Worm (Caenorhabditis elegans): ENCODE data around the gene Y102A11A.9.

The Y102A11A.9 gene

ce11 chrX:1972766-1973165, 40.2 kb upstream of the Y102A11A.9 start:
- TF ChIP-seq lin-11 (tag; optimal IDR thresholded peaks at IDR 0.05) (no peak), blmp-1 (tag; optimal IDR thresholded peaks at IDR 0.05; ENCODE audit: insufficient read depth) (no peak)

- TF ChIP-seq lin-39 (tag; optimal IDR thresholded peaks at IDR 0.05) (no peak), sma-9 (GFP tag; optimal IDR thresholded peaks at IDR 0.05) (no peak), sma-9 (tag; optimal IDR thresholded peaks at IDR 0.05) (no peak), fos-1 (tag; optimal IDR thresholded peaks at IDR 0.05) (no peak), crh-2 (tag; optimal IDR thresholded peaks at IDR 0.05) (no peak), dmd-4 (tag; optimal IDR thresholded peaks at IDR 0.05) (no peak), ztf-11 (tag; optimal IDR thresholded peaks at IDR 0.05) (no peak), mbf-1 (tag; optimal IDR thresholded peaks at IDR 0.05) (no peak), R02D3.7 (tag; optimal IDR thresholded peaks at IDR 0.05) (no peak), unc-39 (tag; optimal IDR thresholded peaks at IDR 0.05) (no peak), nhr-25 (tag; optimal IDR thresholded peaks at IDR 0.05) (no peak), ztf-1 (GFP tag; conservative IDR thresholded peaks at IDR 0.05) (no peak), nhr-12 (tag; optimal IDR thresholded peaks at IDR 0.05) (no peak), peb-1 (tag; optimal IDR thresholded peaks at IDR 0.05) (no peak), elt-1 (tag; optimal IDR thresholded peaks at IDR 0.05) (no peak), unc-55 (GFP tag; optimal IDR thresholded peaks at IDR 0.05) (no peak), gmeb-1 (tag; optimal IDR thresholded peaks at IDR 0.05) (no peak), nhr-21 (tag; optimal IDR thresholded peaks at IDR 0.05) (no peak), egl-27 (tag; optimal IDR thresholded peaks at IDR 0.05) (no peak), ceh-16 (tag; optimal IDR thresholded peaks at IDR 0.05) (no peak)
Observed at ce11 chrX:1974699-1975098, 38.3 kb upstream of the Y102A11A.9 start, which contains the start of gene F52D2.5. F52D2.5 (minus strand) TSS chrX:1974799.

DNA sequence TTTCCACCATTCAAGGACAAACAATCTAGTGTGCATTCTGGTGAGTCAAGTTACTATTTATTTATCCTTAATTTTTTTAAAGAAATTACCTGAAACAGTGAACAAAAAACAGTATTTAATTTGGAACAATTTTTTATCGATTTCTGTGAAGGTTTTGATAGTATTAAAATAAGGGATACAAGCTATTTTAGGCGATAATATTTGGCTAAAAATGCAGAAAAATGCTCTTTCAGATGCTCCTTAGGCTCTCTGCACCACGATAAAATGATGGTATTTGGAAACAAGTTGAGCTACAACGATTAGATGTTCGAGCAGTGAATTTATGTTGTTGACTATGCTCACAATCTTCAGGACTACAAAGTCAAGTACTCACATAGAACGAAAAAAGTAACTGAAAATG, 37.3 kb upstream of the Y102A11A.9 start, which contains the start of gene F52D2.6:
Gene F52D2.6, plus strand, starts transcription at position 301 of the 400 bp plus-strand sequence.
- no peak for TF ChIP-seq sma-3 (GFP tag; optimal IDR thresholded peaks at IDR 0.05)
- no peak for TF ChIP-seq elt-3 (tag; optimal IDR thresholded peaks at IDR 0.05)
- no peak for TF ChIP-seq unc-62 (GFP tag; optimal IDR thresholded peaks at IDR 0.05)
- TF ChIP-seq ztf-11 (tag; optimal IDR thresholded peaks at IDR 0.05), result no peak
- no peak for TF ChIP-seq ztf-1 (GFP tag; conservative IDR thresholded peaks at IDR 0.05)
- no peak for TF ChIP-seq nhr-129 (tag; optimal IDR thresholded peaks at IDR 0.05)
- TF ChIP-seq elt-1 (tag; optimal IDR thresholded peaks at IDR 0.05), result no peak
- no peak for TF ChIP-seq nhr-23 (tag; optimal IDR thresholded peaks at IDR 0.05)
- TF ChIP-seq nhr-11 (tag; optimal IDR thresholded peaks at IDR 0.05), result no peak
- no peak for TF ChIP-seq crh-2 (tag; optimal IDR thresholded peaks at IDR 0.05)
- no peak for TF ChIP-seq alr-1 (tag; optimal IDR thresholded peaks at IDR 0.05)
- TF ChIP-seq nhr-21 (tag; optimal IDR thresholded peaks at IDR 0.05), result no peak
- TF ChIP-seq ztf-4 (tag; optimal IDR thresholded peaks at IDR 0.05), result no peak
- TF ChIP-seq ceh-82 (tag; optimal IDR thresholded peaks at IDR 0.05), result no peak
- no peak for TF ChIP-seq ZK546.5 (tag; optimal IDR thresholded peaks at IDR 0.05)
- no peak for TF ChIP-seq gmeb-1 (tag; optimal IDR thresholded peaks at IDR 0.05)
- no peak for TF ChIP-seq ama-1 (optimal IDR thresholded peaks at IDR 0.05)
- no peak for TF ChIP-seq skn-1 (tag; optimal IDR thresholded peaks at IDR 0.05)
- TF ChIP-seq nhr-237 (tag; optimal IDR thresholded peaks at IDR 0.05), result no peak

DNA sequence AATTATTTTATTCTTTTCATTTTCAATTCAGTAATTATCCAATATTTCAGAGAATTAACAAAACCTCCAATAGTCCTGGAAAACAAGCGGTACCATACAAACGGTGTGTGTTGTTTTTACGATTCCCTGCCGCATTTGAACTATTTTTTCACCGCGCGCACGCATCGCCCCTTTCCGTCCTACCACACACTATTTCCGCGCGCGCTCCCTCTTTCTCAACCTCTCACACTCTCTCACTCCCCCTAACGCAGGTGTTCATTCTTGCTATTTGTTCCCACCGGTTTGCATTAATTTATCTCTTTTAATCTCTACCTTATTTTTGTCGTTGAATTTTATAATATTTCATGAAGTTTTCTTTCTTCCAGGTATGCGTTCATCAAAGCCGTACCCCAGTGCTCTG, 35.2 kb upstream of the Y102A11A.9 start, which contains the start of gene F52D2.12:
Gene F52D2.12, plus strand, starts transcription at position 307 of the 400 bp plus-strand sequence.
- TF ChIP-seq F13H6.1 (tag; optimal IDR thresholded peaks at IDR 0.05), result no peak
- no peak for TF ChIP-seq nhr-11 (tag; optimal IDR thresholded peaks at IDR 0.05)
- no peak for TF ChIP-seq snpc-4 (tag; optimal IDR thresholded peaks at IDR 0.05)
- TF ChIP-seq C34F6.9 (tag; optimal IDR thresholded peaks at IDR 0.05), result no peak
- no peak for TF ChIP-seq lin-11 (tag; optimal IDR thresholded peaks at IDR 0.05)
- TF ChIP-seq unc-62 (GFP tag; optimal IDR thresholded peaks at IDR 0.05), result no peak
- no peak for TF ChIP-seq elt-3 (tag; optimal IDR thresholded peaks at IDR 0.05)
- no peak for TF ChIP-seq alr-1 (tag; optimal IDR thresholded peaks at IDR 0.05)
- TF ChIP-seq ama-1 (optimal IDR thresholded peaks at IDR 0.05), result no peak
- no peak for TF ChIP-seq ZK546.5 (tag; optimal IDR thresholded peaks at IDR 0.05)
- no peak for TF ChIP-seq lin-39 (tag; optimal IDR thresholded peaks at IDR 0.05)

Measured in whole organism, L2 larva.